Fruit fly (Drosophila melanogaster) whole organism, embryonic: Measurements from ENCODE around the gene CG9673.

Source experiments
- Aef1 ChIP-seq: fragments of 200-800 bp; sonication (Bioruptor generic); IDR thresholded peaks from 3 replicates; pipeline ENCODE4 v1.3.6; 2022; ENCODE audit warnings: missing biosample characterization, missing genetic modification characterization
- Atf6 ChIP-seq: fragments of 200-800 bp; sonication (Bioruptor generic); IDR thresholded peaks from 2 replicates; pipeline ENCODE4 v1.3.6; 2022; ENCODE audit warnings: missing biosample characterization, missing genetic modification characterization
- BEAF-32 ChIP-seq: fragments of 200-800 bp; sonication (Bioruptor generic); optimal IDR thresholded peaks from 3 replicates; lab custom pipeline; 2017; ENCODE audit warnings: missing biosample characterization, missing genetic modification characterization, mild to moderate bottlenecking, moderate library complexity, missing genetic modification reagents
- CG10543 ChIP-seq: fragments of 200-800 bp; sonication (Bioruptor generic); optimal IDR thresholded peaks from 3 replicates; lab custom pipeline; 2017; ENCODE audit warnings: missing biosample characterization, mild to moderate bottlenecking, missing genetic modification characterization, moderate library complexity
- CG12299 ChIP-seq: fragments of 200-800 bp; sonication (Bioruptor generic); optimal IDR thresholded peaks from 2 replicates; lab custom pipeline; 2018; ENCODE audit warnings: missing biosample characterization, mild to moderate bottlenecking, missing genetic modification characterization
- CG13296 ChIP-seq: fragments of 200-800 bp; sonication (Bioruptor generic); optimal IDR thresholded peaks from 3 replicates; lab custom pipeline; 2018; ENCODE audit warnings: missing biosample characterization, mild to moderate bottlenecking, missing genetic modification characterization
- CG13624 ChIP-seq: fragments of 200-800 bp; sonication (Bioruptor generic); optimal IDR thresholded peaks from 2 replicates; lab custom pipeline; 2016; ENCODE audit warnings: missing biosample characterization, missing genetic modification characterization
- CG13894 ChIP-seq: fragments of 200-800 bp; sonication (Bioruptor generic); optimal IDR thresholded peaks from 3 replicates; lab custom pipeline; 2018; ENCODE audit warnings: missing biosample characterization, mild to moderate bottlenecking, missing genetic modification characterization, moderate library complexity
- CG15011 ChIP-seq: fragments of 200-800 bp; sonication (Bioruptor generic); optimal IDR thresholded peaks from 3 replicates; lab custom pipeline; 2018; ENCODE audit warnings: missing biosample characterization, mild to moderate bottlenecking, missing genetic modification characterization
- CG17912 ChIP-seq: fragments of 200-800 bp; sonication (Bioruptor generic); optimal IDR thresholded peaks from 2 replicates; lab custom pipeline; 2018; ENCODE audit warnings: missing biosample characterization, mild to moderate bottlenecking, missing genetic modification characterization
- CG1792 ChIP-seq: fragments of 200-800 bp; sonication (Bioruptor generic); optimal IDR thresholded peaks from 2 replicates; lab custom pipeline; 2016; ENCODE audit warnings: missing biosample characterization, missing genetic modification characterization
- CG1832 ChIP-seq: fragments of 200-800 bp; sonication (Bioruptor generic); optimal IDR thresholded peaks from 2 replicates; lab custom pipeline; 2017; ENCODE audit warnings: missing biosample characterization, mild to moderate bottlenecking, missing genetic modification characterization, inconsistent platforms
- CG33557 ChIP-seq: fragments of 200-800 bp; sonication (Bioruptor generic); optimal IDR thresholded peaks from 2 replicates; lab custom pipeline; 2019; ENCODE audit warnings: missing biosample characterization, mild to moderate bottlenecking, missing genetic modification characterization, moderate library complexity
- CG3407 ChIP-seq: fragments of 200-800 bp; sonication (Bioruptor generic); optimal IDR thresholded peaks from 2 replicates; lab custom pipeline; 2018; ENCODE audit warnings: missing biosample characterization, mild to moderate bottlenecking, missing genetic modification characterization
- CG34422 ChIP-seq: fragments of 200-800 bp; sonication (Bioruptor generic); IDR thresholded peaks from 3 replicates; pipeline ENCODE4 v1.3.6; 2022; ENCODE audit warnings: missing biosample characterization, missing genetic modification characterization
- CG3847 ChIP-seq: fragments of 200-800 bp; sonication (Bioruptor generic); IDR thresholded peaks from 2 replicates; pipeline ENCODE4 v1.3.6; 2022; ENCODE audit warnings: missing biosample characterization, missing genetic modification characterization
- CG4360 ChIP-seq: fragments of 200-800 bp; sonication (Bioruptor generic); IDR thresholded peaks from 2 replicates; pipeline ENCODE4 v1.3.6; 2022; ENCODE audit warnings: missing biosample characterization, missing genetic modification characterization
- CG6813 ChIP-seq: fragments of 200-800 bp; sonication (Bioruptor generic); optimal IDR thresholded peaks from 2 replicates; lab custom pipeline; 2017; ENCODE audit warnings: missing biosample characterization, missing genetic modification characterization, mild to moderate bottlenecking, moderate library complexity, missing genetic modification reagents
- CG7963 ChIP-seq: fragments of 200-800 bp; sonication (Bioruptor generic); IDR thresholded peaks from 3 replicates; pipeline ENCODE4 v1.3.6; 2022; ENCODE audit warnings: missing biosample characterization, missing genetic modification characterization; ENCODE audit not compliant: partially characterized antibody
- CG9215 ChIP-seq: fragments of 200-800 bp; sonication (Bioruptor generic); IDR thresholded peaks from 2 replicates; pipeline ENCODE4 v1.3.6; 2022; ENCODE audit warnings: missing biosample characterization, missing genetic modification characterization
- CG9437 ChIP-seq: fragments of 200-800 bp; sonication (Bioruptor generic); optimal IDR thresholded peaks from 2 replicates; lab custom pipeline; 2018; ENCODE audit warnings: missing biosample characterization, mild to moderate bottlenecking, missing genetic modification characterization
- CkIIα-i1 ChIP-seq: fragments of 200-800 bp; sonication (Bioruptor generic); IDR thresholded peaks from 2 replicates; pipeline ENCODE4 v1.3.6; 2022; ENCODE audit warnings: missing biosample characterization, missing genetic modification characterization
- Doc2 ChIP-seq: fragments of 200-800 bp; sonication (Bioruptor generic); IDR thresholded peaks from 2 replicates; pipeline ENCODE4 v1.3.6; 2022; ENCODE audit warnings: missing biosample characterization, missing genetic modification characterization
- Elba2 ChIP-seq: fragments of 200-800 bp; sonication (Bioruptor generic); optimal IDR thresholded peaks from 3 replicates; lab custom pipeline; 2016; ENCODE audit warnings: missing biosample characterization, missing genetic modification characterization
- Fer2 ChIP-seq: fragments of 200-800 bp; sonication (Bioruptor generic); optimal IDR thresholded peaks from 2 replicates; lab custom pipeline; 2018; ENCODE audit warnings: missing biosample characterization, mild to moderate bottlenecking, missing genetic modification characterization, moderate library complexity
- Lim3 ChIP-seq: fragments of 200-800 bp; sonication (Bioruptor generic); IDR thresholded peaks from 2 replicates; pipeline ENCODE4 v1.3.6; 2022; ENCODE audit warnings: missing biosample characterization, missing genetic modification characterization
- Myb ChIP-seq: fragments of 200-800 bp; sonication (Bioruptor generic); optimal IDR thresholded peaks from 2 replicates; lab custom pipeline; 2016; ENCODE audit warnings: missing biosample characterization, missing genetic modification characterization
- NC2β ChIP-seq: fragments of 200-800 bp; sonication (Bioruptor generic); optimal IDR thresholded peaks from 2 replicates; lab custom pipeline; 2016; ENCODE audit warnings: missing biosample characterization, missing genetic modification characterization
- NK7.1 ChIP-seq: fragments of 200-800 bp; sonication (Bioruptor generic); optimal IDR thresholded peaks from 3 replicates; lab custom pipeline; 2016; ENCODE audit warnings: missing biosample characterization, missing genetic modification characterization
- Trl ChIP-seq, 3 experiments: fragments of >200 bp in 2 of 3; fragments of 200-800 bp in 1 of 3; sonication (Bioruptor generic) in 1 of 3; optimal IDR thresholded peaks; 2 replicates in 1 of 3; 3 replicates in 2 of 3; lab custom pipeline; 2016 to 2017; ENCODE audit warnings: missing biosample characterization in 1 of 3, missing genetic modification characterization in 1 of 3
- bigmax ChIP-seq: fragments of 200-800 bp; sonication (Bioruptor generic); optimal IDR thresholded peaks from 2 replicates; lab custom pipeline; 2018; ENCODE audit warnings: missing biosample characterization, mild to moderate bottlenecking, missing genetic modification characterization
- chinmo ChIP-seq: fragments of 200-800 bp; sonication (Bioruptor generic); IDR thresholded peaks from 4 replicates; pipeline ENCODE4 v1.3.6; 2022; ENCODE audit warnings: missing biosample characterization, missing genetic modification characterization; ENCODE audit not compliant: partially characterized antibody
- crp ChIP-seq, 2 experiments: fragments of 200-800 bp; sonication (Bioruptor generic); optimal IDR thresholded peaks; 2 replicates in 1 of 2; 3 replicates in 1 of 2; lab custom pipeline; 2017; ENCODE audit warnings: missing biosample characterization in 2 of 2, missing genetic modification characterization in 2 of 2, mild to moderate bottlenecking in 1 of 2, moderate library complexity in 1 of 2
- dpn ChIP-seq, 2 experiments: fragments of 200-800 bp; sonication (Bioruptor generic); optimal IDR thresholded peaks; 3 replicates each; lab custom pipeline; 2016; ENCODE audit warnings: missing biosample characterization in 2 of 2, missing genetic modification characterization in 2 of 2
- emc ChIP-seq: fragments of 200-800 bp; sonication (Bioruptor generic); optimal IDR thresholded peaks from 2 replicates; lab custom pipeline; 2016; ENCODE audit warnings: missing biosample characterization, missing genetic modification characterization
- fd3F ChIP-seq: fragments of 200-800 bp; sonication (Bioruptor generic); optimal IDR thresholded peaks from 2 replicates; lab custom pipeline; 2018; ENCODE audit warnings: missing biosample characterization, mild to moderate bottlenecking, missing genetic modification characterization, moderate library complexity
- fu2 ChIP-seq: fragments of 200-800 bp; sonication (Bioruptor generic); optimal IDR thresholded peaks from 2 replicates; lab custom pipeline; 2016; ENCODE audit warnings: missing biosample characterization, missing genetic modification characterization
- hbn ChIP-seq: fragments of 200-800 bp; sonication (Bioruptor generic); IDR thresholded peaks from 2 replicates; pipeline ENCODE4 v1.3.6; 2022; ENCODE audit warnings: missing biosample characterization, missing genetic modification characterization; ENCODE audit not compliant: partially characterized antibody
- ind ChIP-seq: fragments of 200-800 bp; sonication (Bioruptor generic); optimal IDR thresholded peaks from 3 replicates; lab custom pipeline; 2016; ENCODE audit warnings: missing biosample characterization, missing genetic modification characterization
- insv ChIP-seq, 2 experiments: fragments of 200-800 bp; sonication (Bioruptor generic); optimal IDR thresholded peaks; 3 replicates each; lab custom pipeline; 2016 to 2018; ENCODE audit warnings: missing biosample characterization in 2 of 2, missing genetic modification characterization in 2 of 2
- inv ChIP-seq: fragments of 200-800 bp; sonication (Bioruptor generic); IDR thresholded peaks from 2 replicates; pipeline ENCODE4 v1.3.6; 2022; ENCODE audit warnings: missing biosample characterization, missing genetic modification characterization; ENCODE audit not compliant: partially characterized antibody
- lbe ChIP-seq: fragments of 200-800 bp; sonication (Bioruptor generic); optimal IDR thresholded peaks from 2 replicates; lab custom pipeline; 2016; ENCODE audit warnings: missing biosample characterization, mild to moderate bottlenecking, missing genetic modification characterization
- lmd ChIP-seq: fragments of 200-800 bp; sonication (Bioruptor generic); IDR thresholded peaks from 2 replicates; pipeline ENCODE4 v1.3.6; 2022; ENCODE audit warnings: missing biosample characterization, missing genetic modification characterization
- slou ChIP-seq: fragments of 200-800 bp; sonication (Bioruptor generic); optimal IDR thresholded peaks from 3 replicates; lab custom pipeline; 2016; ENCODE audit warnings: missing biosample characterization, missing genetic modification characterization
- slp2 ChIP-seq: fragments of 200-800 bp; sonication (Bioruptor generic); optimal IDR thresholded peaks from 2 replicates; lab custom pipeline; 2016; ENCODE audit warnings: missing biosample characterization, missing genetic modification characterization
- so ChIP-seq: fragments of 200-800 bp; sonication (Bioruptor generic); IDR thresholded peaks from 3 replicates; pipeline ENCODE4 v1.3.6; 2022; ENCODE audit warnings: missing biosample characterization, missing genetic modification characterization
- sob ChIP-seq: fragments of 200-800 bp; sonication (Bioruptor generic); IDR thresholded peaks from 2 replicates; pipeline ENCODE4 v1.3.6; 2022; ENCODE audit warnings: missing biosample characterization, missing genetic modification characterization
- tap ChIP-seq: fragments of 200-800 bp; optimal IDR thresholded peaks from 3 replicates; lab custom pipeline; 2019; ENCODE audit warnings: missing biosample characterization, mild to moderate bottlenecking, missing genetic modification characterization, moderate library complexity
- trem ChIP-seq: fragments of 200-800 bp; optimal IDR thresholded peaks from 3 replicates; lab custom pipeline; 2019; ENCODE audit warnings: missing biosample characterization, mild to moderate bottlenecking, missing genetic modification characterization, moderate library complexity
- tup ChIP-seq: fragments of 200-800 bp; sonication (Bioruptor generic); optimal IDR thresholded peaks from 2 replicates; lab custom pipeline; 2016; ENCODE audit warnings: missing biosample characterization, mild to moderate bottlenecking, missing genetic modification characterization, moderate library complexity

Gene CG9673

DNA sequence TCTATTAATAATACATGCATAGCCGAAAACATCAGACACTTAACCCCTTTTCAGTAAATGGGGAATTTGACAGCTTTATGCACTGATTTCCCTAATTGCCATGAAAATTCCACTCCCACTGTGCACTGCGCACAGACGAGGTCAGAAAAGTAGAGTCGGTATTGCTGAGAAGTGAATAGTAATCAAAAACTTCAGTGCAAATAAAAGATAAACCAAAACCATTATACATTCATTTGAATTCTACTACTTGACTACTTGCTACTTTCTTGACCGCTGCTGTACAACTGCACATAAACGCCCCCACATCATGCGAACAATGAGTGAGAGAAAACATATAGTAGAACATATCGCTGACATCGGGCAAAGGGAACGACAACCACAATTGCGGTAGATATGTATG is 12.2 kb downstream of the CG9673 start (continued):
- TF ChIP-seq inv (GFP tag; lab: Robert Waterston, UW) (no peak), CG1832 (no peak), slp2 (GFP tag; lab: Kevin White, UChicago) (peak; percentile 78), NK7.1 (GFP tag; lab: Kevin White, UChicago) (peak; percentile 51), CG4360 (GFP tag; lab: Robert Waterston, UW) (peak; percentile 68), CG10543 (peak; percentile 7), crp (GFP tag; optimal IDR thresholded peaks at IDR 0.05; lab: Kevin White, UChicago) (peak in 1 of 2 experiments; percentile 32), hbn (GFP tag; lab: Robert Waterston, UW) (no peak), CG12299 (tag; lab: Kevin White, UChicago) (peak; percentile 42), trem (tag; lab: Kevin White, UChicago) (peak; percentile 77), slou (GFP tag; lab: Kevin White, UChicago) (peak; percentile 63), Fer2 (tag; lab: Kevin White, UChicago) (peak; percentile 29), CG3407 (GFP tag; lab: Kevin White, UChicago) (peak; percentile 84), CG6813 (GFP tag; lab: Kevin White, UChicago) (peak; percentile 72), Trl (optimal IDR thresholded peaks at IDR 0.05; lab: Kevin White, UChicago) (no peak), Trl (GFP tag; optimal IDR thresholded peaks at IDR 0.05; lab: Kevin White, UChicago) (peak; percentile 90), bigmax (GFP tag; lab: Kevin White, UChicago) (no peak), tup (peak; percentile 79), dpn (GFP tag; optimal IDR thresholded peaks at IDR 0.05; lab: Kevin White, UChicago) (peak; percentile 82 to 89), emc (GFP tag; lab: Kevin White, UChicago) (peak; percentile 49), CG33557 (GFP tag; lab: Kevin White, UChicago) (peak; percentile 71), CG17912 (GFP tag; lab: Kevin White, UChicago) (no peak), NC2β (GFP tag; lab: Kevin White, UChicago) (peak; percentile 85), lbe (GFP tag; lab: Kevin White, UChicago) (no peak), CG9437 (GFP tag; lab: Kevin White, UChicago) (peak; percentile 61), CG13624 (GFP tag; lab: Kevin White, UChicago) (peak; percentile 63), CG15011 (GFP tag; lab: Kevin White, UChicago) (peak; percentile 55), CG7963 (GFP tag; lab: Robert Waterston, UW) (no peak), fd3F (GFP tag; lab: Kevin White, UChicago) (peak; percentile 37), sob (peak; percentile 83), CkIIα-i1 (GFP tag; lab: Robert Waterston, UW) (peak; percentile 49; the same call in 1 of the 2 replicates), BEAF-32 (GFP tag; lab: Kevin White, UChicago) (no peak), CG1792 (GFP tag; lab: Kevin White, UChicago) (peak; percentile 75), so (peak; percentile 86), lmd (GFP tag; lab: Robert Waterston, UW) (peak; percentile 83), chinmo (GFP tag; lab: Robert Waterston, UW) (no peak), fu2 (GFP tag; lab: Kevin White, UChicago) (peak; percentile 65), Myb (peak; percentile 64), CG3847 (peak; percentile 61), CG13296 (peak; percentile 61), tap (tag; lab: Kevin White, UChicago) (peak; percentile 88), CG9215 (GFP tag; lab: Robert Waterston, UW) (peak; percentile 65), Atf6 (GFP tag; lab: Robert Waterston, UW) (peak; percentile 66; the same call in 1 of the 2 replicates), CG34422 (GFP tag; lab: Robert Waterston, UW) (peak; percentile 83; the same call in 2 of the 3 replicates), Lim3 (GFP tag; lab: Robert Waterston, UW) (peak; percentile 46; the same call in 1 of the 2 replicates), Aef1 (GFP tag; lab: Robert Waterston, UW) (peak; percentile 80), ind (GFP tag; lab: Kevin White, UChicago) (peak; percentile 84), Doc2 (GFP tag; lab: Robert Waterston, UW) (peak; percentile 12; the same call in 1 of the 2 replicates), Elba2 (GFP tag; lab: Kevin White, UChicago) (no peak), CG13894 (tag; lab: Kevin White, UChicago) (no peak), insv (GFP tag; optimal IDR thresholded peaks at IDR 0.05; lab: Kevin White, UChicago) (no peak)
